Fruit fly (Drosophila melanogaster): ENCODE measurements around the gene NSD.
A peak's percentile ranks its signal among the peaks of the same experiment; 100 is the strongest.

NSD gene

DNA sequence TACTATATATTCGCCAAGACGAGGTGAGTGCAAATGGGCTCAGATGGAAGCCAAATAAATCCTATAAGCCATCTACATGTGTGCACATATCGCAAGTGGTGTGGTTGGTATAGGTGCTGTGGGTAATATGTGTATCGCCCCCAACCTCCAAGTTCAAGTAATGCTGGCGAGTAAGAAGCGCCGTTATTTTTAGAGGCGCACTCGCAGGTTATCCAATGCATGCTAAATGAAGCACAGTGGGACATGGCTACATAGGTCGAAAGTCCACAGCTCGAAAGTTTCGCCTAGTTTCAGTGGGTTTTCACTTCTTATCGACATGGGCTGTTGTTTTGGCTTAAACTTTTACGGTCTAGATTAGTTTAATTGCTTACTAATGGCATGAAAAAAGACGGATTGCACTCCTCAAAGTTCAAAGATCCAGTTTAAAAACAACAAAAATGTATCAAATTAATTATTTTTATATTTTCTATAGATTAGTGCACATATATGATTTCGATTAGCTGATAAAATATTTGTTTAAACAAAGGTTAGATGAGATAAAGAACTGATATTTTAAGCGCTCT, 11.6 kb downstream of the NSD start (continued):
- TF ChIP-seq btn (GFP tag; optimal IDR thresholded peaks at IDR 0.05) (no peak), dysf (GFP tag; IDR thresholded peaks at IDR 0.05) (0 out of 3 replicates have a peak, but pooled peaks have one; percentile 14), Ets65A (GFP tag) (peak; percentile 64), tup (GFP tag; optimal IDR thresholded peaks at IDR 0.05) (no peak), CG7839 (tag; optimal IDR thresholded peaks at IDR 0.05) (no peak), twi (tag; optimal IDR thresholded peaks at IDR 0.05) (no peak), CG9437 (GFP tag; optimal IDR thresholded peaks at IDR 0.05) (peak; percentile 17), zfh2 (GFP tag; optimal IDR thresholded peaks at IDR 0.05) (no peak), CG15514 (GFP tag; optimal IDR thresholded peaks at IDR 0.05) (no peak), so (GFP tag; IDR thresholded peaks at IDR 0.05) (no peak), CG6854 (GFP tag; optimal IDR thresholded peaks at IDR 0.05) (no peak), repo (GFP tag; optimal IDR thresholded peaks at IDR 0.05) (no peak)

DNA sequence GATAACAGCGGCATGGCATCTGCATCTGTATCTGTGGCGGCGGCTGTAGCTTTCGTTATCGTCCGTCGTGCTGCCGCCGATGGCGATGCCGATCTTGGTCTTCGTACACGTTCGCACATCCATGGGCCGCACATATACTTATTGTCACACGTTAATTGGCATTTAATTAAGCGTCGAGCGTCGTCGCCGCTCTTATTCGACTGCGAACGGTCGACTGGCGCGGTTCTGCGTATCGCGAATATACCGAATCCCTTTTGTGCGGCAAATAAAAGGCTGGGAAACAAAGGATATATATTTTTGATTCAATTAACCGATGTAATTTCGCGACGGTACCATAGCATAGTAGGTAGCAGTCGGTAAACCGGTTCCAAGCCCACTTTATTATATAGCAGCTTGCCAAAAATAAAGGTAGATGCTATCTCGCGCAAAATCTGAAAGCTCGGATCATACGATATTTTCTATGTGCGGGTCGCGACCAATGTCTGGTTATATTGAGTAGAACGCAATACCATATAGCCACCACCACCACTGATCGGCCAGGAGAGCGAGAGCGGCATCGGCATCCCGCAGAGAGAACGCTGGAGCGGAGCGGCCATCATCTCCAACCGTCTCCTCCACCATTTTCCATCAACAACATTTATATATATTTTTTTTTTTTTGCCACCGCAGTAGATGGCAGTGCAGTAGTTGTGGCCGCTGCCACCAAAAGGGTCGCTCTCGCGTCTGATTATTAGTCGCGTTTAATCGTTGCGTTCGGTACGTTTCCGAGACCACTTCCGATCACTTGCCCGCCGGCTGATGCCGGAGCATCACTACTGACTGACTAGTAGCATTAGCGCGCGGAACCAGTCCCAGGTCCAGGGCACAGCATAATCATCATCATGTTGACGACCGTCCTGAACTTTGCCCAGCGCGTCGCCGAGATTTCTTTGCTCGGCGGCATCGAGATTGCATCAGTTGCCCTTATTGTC, 12.4 kb downstream of the NSD start, which contains the start of gene mino:
Gene mino (plus strand): TSS at position 192 of the 971 bp plus-strand sequence.
- TF ChIP-seq Fer2 (tag; optimal IDR thresholded peaks at IDR 0.05) = no peak
- no peak for TF ChIP-seq Nf-YC (tag; optimal IDR thresholded peaks at IDR 0.05)
- no peak; the same call in 2 of the 3 replicates for TF ChIP-seq dysf (GFP tag; IDR thresholded peaks at IDR 0.05)
- TF ChIP-seq CG5953 (GFP tag; IDR thresholded peaks at IDR 0.05) = peak; percentile 34; the same call in 1 of the 2 replicates
- TF ChIP-seq trem (tag; optimal IDR thresholded peaks at IDR 0.05) = no peak
- peak; percentile 4 for TF ChIP-seq Hmr (GFP tag; optimal IDR thresholded peaks at IDR 0.05)
- TF ChIP-seq sens-2 (GFP tag; IDR thresholded peaks at IDR 0.05) = no peak
- peak; percentile 15 for TF ChIP-seq mirr (GFP tag; optimal IDR thresholded peaks at IDR 0.05)
- TF ChIP-seq CG6765 (GFP tag; optimal IDR thresholded peaks at IDR 0.05) = peak; percentile 38
- TF ChIP-seq CG3281 (GFP tag; optimal IDR thresholded peaks at IDR 0.05) = peak; percentile 34
- TF ChIP-seq Asciz (GFP tag; optimal IDR thresholded peaks at IDR 0.05) = no peak
- TF ChIP-seq trh (GFP tag; optimal IDR thresholded peaks at IDR 0.05) = no peak
- TF ChIP-seq insv (GFP tag; optimal IDR thresholded peaks at IDR 0.05) = no peak
- TF ChIP-seq CG9215 (GFP tag; IDR thresholded peaks at IDR 0.05) = no peak
- TF ChIP-seq jigr1 (GFP tag; IDR thresholded peaks at IDR 0.05) = no peak
- TF ChIP-seq Med (GFP tag) = peak; percentile 82
- no peak for TF ChIP-seq CG15011 (GFP tag; optimal IDR thresholded peaks at IDR 0.05)
- TF ChIP-seq Gsc (GFP tag; IDR thresholded peaks at IDR 0.05) = no peak
- TF ChIP-seq CG10543 (GFP tag; optimal IDR thresholded peaks at IDR 0.05) = peak; percentile 83
- peak; percentile 20 for TF ChIP-seq cwo (GFP tag; optimal IDR thresholded peaks at IDR 0.05)
- peak; percentile 3 for TF ChIP-seq schlank (tag; optimal IDR thresholded peaks at IDR 0.05)
- TF ChIP-seq CG34422 (GFP tag; IDR thresholded peaks at IDR 0.05) = peak; percentile 21; the same call in 1 of the 3 replicates
- TF ChIP-seq CG15514 (GFP tag; optimal IDR thresholded peaks at IDR 0.05) = peak; percentile 68
- TF ChIP-seq Deaf1 (tag; optimal IDR thresholded peaks at IDR 0.05) = peak; percentile 93
- no peak for TF ChIP-seq pum (GFP tag; optimal IDR thresholded peaks at IDR 0.05)
- no peak for TF ChIP-seq Neu2 (GFP tag; optimal IDR thresholded peaks at IDR 0.05; ENCODE audit: borderline replicate concordance)
- no peak for TF ChIP-seq ftz-f1 (GFP tag; optimal IDR thresholded peaks at IDR 0.05)
- no peak for TF ChIP-seq fd3F (GFP tag; optimal IDR thresholded peaks at IDR 0.05)
- no peak for TF ChIP-seq wek (GFP tag; optimal IDR thresholded peaks at IDR 0.05)
- no peak for TF ChIP-seq sisA (GFP tag; IDR thresholded peaks at IDR 0.05)
- TF ChIP-seq Mrtf (GFP tag; IDR thresholded peaks at IDR 0.05) = no peak
- no peak for TF ChIP-seq CG6254 (GFP tag; optimal IDR thresholded peaks at IDR 0.05)
- TF ChIP-seq Trl (optimal IDR thresholded peaks at IDR 0.05) = peak in 1 of 2 experiments; percentile 62
- TF ChIP-seq Trl (GFP tag; optimal IDR thresholded peaks at IDR 0.05) = no peak
- no peak for TF ChIP-seq klu (GFP tag; IDR thresholded peaks at IDR 0.05)
- TF ChIP-seq CG7786 (GFP tag; optimal IDR thresholded peaks at IDR 0.05) = no peak
- no peak for TF ChIP-seq ssp (GFP tag; IDR thresholded peaks at IDR 0.05)
